Worm (Caenorhabditis elegans) whole organism, late embryonic: Measurements from ENCODE around the gene W01D2.6.

Experiments
- ceh-34 ChIP-seq: sonication (generic microtip); optimal IDR thresholded peaks from 2 replicates; lab custom pipeline; 2016; ENCODE audit warnings: mild to moderate bottlenecking, missing genetic modification characterization, missing compliant biosample characterization
- hlh-30 ChIP-seq: sonication (generic microtip); optimal IDR thresholded peaks from 2 replicates; lab custom pipeline; 2017; ENCODE audit warnings: antibody characterized with exemption, missing genetic modification characterization, missing compliant biosample characterization; ENCODE audit not compliant: insufficient read depth
- hlh-6 ChIP-seq: sonication (generic microtip); optimal IDR thresholded peaks from 2 replicates; lab custom pipeline; 2016; ENCODE audit warnings: missing genotype, missing genetic modification characterization, missing compliant biosample characterization
- nfya-1 ChIP-seq: sonication (generic microtip); optimal IDR thresholded peaks from 2 replicates; lab custom pipeline; 2017; ENCODE audit warnings: missing genetic modification characterization, mild to moderate bottlenecking, missing compliant biosample characterization, antibody characterized with exemption, moderate library complexity
- nhr-11 ChIP-seq: fragments of 150-350 bp; optimal IDR thresholded peaks from 2 replicates; lab custom pipeline; 2014; ENCODE audit warnings: missing biosample characterization, missing genetic modification characterization
- npax-4 ChIP-seq: sonication (generic microtip); optimal IDR thresholded peaks from 2 replicates; lab custom pipeline; 2016; ENCODE audit warnings: missing genetic modification characterization, missing compliant biosample characterization
- pha-4 ChIP-seq: fragments of 150-350 bp; optimal IDR thresholded peaks from 2 replicates; lab custom pipeline; 2018; ENCODE audit warnings: missing biosample characterization, missing genetic modification reagents, missing genetic modification characterization
- rnt-1 ChIP-seq: sonication (generic microtip); optimal IDR thresholded peaks from 2 replicates; lab custom pipeline; 2016; ENCODE audit warnings: missing genetic modification characterization, missing compliant biosample characterization
- tbx-2 ChIP-seq: sonication (generic microtip); optimal IDR thresholded peaks from 2 replicates; lab custom pipeline; 2016; ENCODE audit warnings: missing genetic modification characterization, missing compliant biosample characterization
- zip-5 ChIP-seq: sonication (generic microtip); optimal IDR thresholded peaks from 2 replicates; lab custom pipeline; 2016; ENCODE audit warnings: missing genetic modification characterization, missing compliant biosample characterization

DNA sequence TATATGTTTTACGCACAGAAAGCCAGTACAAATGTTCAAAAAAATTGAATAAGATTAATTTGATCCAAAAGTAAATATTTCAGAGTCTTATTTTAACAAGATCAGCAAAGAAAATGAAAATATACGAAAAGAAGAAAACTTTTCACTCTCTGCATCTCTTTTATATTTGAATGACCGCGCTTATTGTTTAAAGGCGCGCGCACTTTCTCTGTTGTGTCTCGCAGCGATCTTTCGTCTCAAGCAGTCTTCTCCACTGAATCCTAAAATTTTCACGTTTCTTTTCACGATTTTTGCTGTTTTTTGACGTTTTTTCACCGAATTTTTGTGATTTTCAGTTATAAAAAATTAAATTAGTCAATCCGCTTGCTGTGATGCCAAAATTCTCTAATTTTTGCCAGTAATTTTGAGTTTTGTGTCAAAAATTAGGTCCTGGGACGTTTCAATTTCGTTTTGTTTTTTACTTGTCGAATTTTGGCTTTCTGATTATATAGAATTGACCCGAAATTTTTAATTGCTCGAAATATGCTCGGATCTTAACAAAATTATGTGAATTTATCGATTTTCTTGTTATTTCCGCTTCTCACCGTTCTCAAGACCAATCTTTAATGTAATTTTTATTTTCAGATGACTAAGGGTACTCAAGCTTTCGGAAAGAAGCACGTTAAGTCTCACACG is 6.2 kb downstream of the W01D2.6 start, which contains the start of gene W01D2.1:
- TF ChIP-seq ceh-34, result no peak
- TF ChIP-seq tbx-2 (tag; lab: Kevin White, UChicago), result peak; percentile 15
- no peak for TF ChIP-seq hlh-6 (tag; lab: Kevin White, UChicago)
- no peak for TF ChIP-seq rnt-1 (tag; lab: Kevin White, UChicago)
- TF ChIP-seq hlh-30 (tag; lab: Kevin White, UChicago), result no peak
- TF ChIP-seq nhr-11 (tag; lab: Kevin White, UChicago), result no peak
- no peak for TF ChIP-seq npax-4
- no peak for TF ChIP-seq pha-4 (tag; lab: Kevin White, UChicago)
- TF ChIP-seq zip-5 (tag; lab: Kevin White, UChicago), result no peak
- peak; percentile 46 for TF ChIP-seq nfya-1 (tag; lab: Kevin White, UChicago)
